ENCODE assay signal across 2 worm cellular contexts in the genomic region with DNA sequence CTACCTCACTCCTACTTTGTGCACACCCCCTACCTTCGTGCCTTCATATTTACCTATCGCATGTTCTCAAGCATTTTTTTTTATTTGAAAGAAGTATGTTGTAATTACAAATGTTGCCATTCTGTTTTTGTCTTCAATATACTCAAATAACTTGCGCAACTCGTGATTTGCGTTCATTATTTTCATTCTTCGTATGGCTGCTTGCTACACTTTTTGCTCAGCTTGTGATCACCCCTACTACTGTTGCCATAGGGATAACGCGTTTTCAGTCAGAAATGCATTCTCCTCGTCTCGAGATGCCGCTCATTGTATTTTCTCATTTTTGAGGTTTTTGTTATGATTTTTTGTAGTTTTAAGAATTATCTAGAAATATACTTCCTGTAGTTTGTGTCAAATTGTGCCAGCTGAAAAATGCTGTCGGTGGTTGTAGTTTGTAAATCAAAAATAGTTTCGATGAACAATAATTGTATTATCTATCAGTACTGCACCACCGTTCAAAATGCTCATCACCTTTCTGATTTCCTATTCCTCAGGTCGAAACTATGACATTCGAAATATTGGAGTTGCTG.
A peak's percentile ranks its signal among the peaks of the same experiment; 100 is the strongest.
TF ChIP-seq lines count a peak whose summit lies in the region.

A gene (plus strand): TSS at position 519 of the 569 bp plus-strand sequence.

TF ChIP-seq in whole organism, L1 larva, 84 proteins besides CTCF, POLR2A, EP300 and RAD21 (continued from another document):
- no peak for TF ChIP-seq aly-2 (tag; optimal IDR thresholded peaks at IDR 0.05; lab: Kevin White, UChicago)
- no peak for TF ChIP-seq Y116A8C.19 (tag; optimal IDR thresholded peaks at IDR 0.05; lab: Kevin White, UChicago; ENCODE audit: borderline replicate concordance)
- no peak for TF ChIP-seq rnt-1 (tag; optimal IDR thresholded peaks at IDR 0.05; lab: Kevin White, UChicago)
- peak; percentile 20 for TF ChIP-seq lin-14 (GFP tag; optimal IDR thresholded peaks at IDR 0.05; lab: Kevin White, UChicago)
- no peak for TF ChIP-seq nhr-84 (tag; optimal IDR thresholded peaks at IDR 0.05; lab: Kevin White, UChicago)
- TF ChIP-seq nhr-71 (tag; optimal IDR thresholded peaks at IDR 0.05; lab: Kevin White, UChicago): peak; percentile 67
- no peak for TF ChIP-seq ceh-88 (GFP tag; IDR thresholded peaks at IDR 0.05; lab: Robert Waterston, UW)
- no peak for TF ChIP-seq vab-15 (tag; optimal IDR thresholded peaks at IDR 0.05; lab: Kevin White, UChicago)
- TF ChIP-seq nhr-11 (tag; optimal IDR thresholded peaks at IDR 0.05; lab: Kevin White, UChicago): peak; percentile 48
- TF ChIP-seq mab-9 (GFP tag; IDR thresholded peaks at IDR 0.05; lab: Robert Waterston, UW): no peak
- TF ChIP-seq lir-3 (tag; optimal IDR thresholded peaks at IDR 0.05; lab: Kevin White, UChicago; ENCODE audit: poor library complexity): no peak
- TF ChIP-seq unc-86 (tag; optimal IDR thresholded peaks at IDR 0.05; lab: Kevin White, UChicago): no peak
- TF ChIP-seq efl-1 (optimal IDR thresholded peaks at IDR 0.05; lab: Kevin White, UChicago): no peak
- TF ChIP-seq efl-1 (GFP tag; optimal IDR thresholded peaks at IDR 0.05 in 1 of 2; lab: Kevin White, UChicago): no peak
- TF ChIP-seq efl-3 (GFP tag; optimal IDR thresholded peaks at IDR 0.05; lab: Kevin White, UChicago): no peak
- no peak for TF ChIP-seq aha-1 (tag; optimal IDR thresholded peaks at IDR 0.05; lab: Kevin White, UChicago)
TF ChIP-seq in whole organism, L1 larva: peak in this region for 8.

TF ChIP-seq in whole organism, L2 larva, 48 proteins besides CTCF, POLR2A, EP300 and RAD21 (continued from another document):
- TF ChIP-seq ztf-4 (tag; optimal IDR thresholded peaks at IDR 0.05; lab: Kevin White, UChicago) (no peak), ztf-11 (tag; optimal IDR thresholded peaks at IDR 0.05; lab: Kevin White, UChicago) (no peak), ceh-82 (tag; optimal IDR thresholded peaks at IDR 0.05; lab: Kevin White, UChicago) (no peak), unc-62 (GFP tag; optimal IDR thresholded peaks at IDR 0.05; lab: Kevin White, UChicago) (no peak), nhr-11 (tag; optimal IDR thresholded peaks at IDR 0.05; lab: Kevin White, UChicago) (no peak), alr-1 (tag; optimal IDR thresholded peaks at IDR 0.05; lab: Kevin White, UChicago) (no peak), ZK546.5 (tag; optimal IDR thresholded peaks at IDR 0.05; lab: Kevin White, UChicago) (no peak), nhr-12 (tag; optimal IDR thresholded peaks at IDR 0.05; lab: Kevin White, UChicago) (no peak), nhr-10 (tag; optimal IDR thresholded peaks at IDR 0.05; lab: Kevin White, UChicago) (no peak), lsy-2 (tag; optimal IDR thresholded peaks at IDR 0.05; lab: Kevin White, UChicago) (peak in 1 of 2 experiments; percentile 32)
